Fruit fly (Drosophila melanogaster) whole organism, adult: ENCODE results near the gene CG42458.

ENCODE experiments used
- CG11617 ChIP-seq: fragments of 200-800 bp; sonication (Bioruptor generic); optimal IDR thresholded peaks from 2 replicates; lab custom pipeline; 2017; ENCODE audit warnings: mild to moderate bottlenecking, missing biosample characterization, missing genetic modification reagents, missing genetic modification characterization
- CG12768 ChIP-seq: fragments of 200-800 bp; sonication (Bioruptor generic); optimal IDR thresholded peaks from 2 replicates; lab custom pipeline; 2017; ENCODE audit warnings: missing biosample characterization, missing genetic modification characterization, mild to moderate bottlenecking, moderate library complexity, missing genetic modification reagents
- CG14711 ChIP-seq: fragments of 200-800 bp; sonication (Bioruptor generic); optimal IDR thresholded peaks from 2 replicates; lab custom pipeline; 2018; ENCODE audit warnings: missing biosample characterization, mild to moderate bottlenecking, missing genetic modification characterization, moderate library complexity
- CG1620 ChIP-seq: fragments of 200-800 bp; sonication (Bioruptor generic); optimal IDR thresholded peaks from 2 replicates; lab custom pipeline; 2016; ENCODE audit warnings: missing biosample characterization, missing genetic modification characterization
- CG33017 ChIP-seq: fragments of 200-800 bp; sonication (Bioruptor generic); optimal IDR thresholded peaks from 2 replicates; lab custom pipeline; 2018; ENCODE audit warnings: missing biosample characterization, mild to moderate bottlenecking, missing genetic modification characterization, moderate library complexity
- CG5204 ChIP-seq: fragments of 200-800 bp; sonication (Bioruptor generic); optimal IDR thresholded peaks from 2 replicates; lab custom pipeline; 2016; ENCODE audit warnings: missing biosample characterization, missing genetic modification characterization
- CG7045 ChIP-seq: fragments of 200-800 bp; sonication (Bioruptor generic); optimal IDR thresholded peaks from 2 replicates; lab custom pipeline; 2017; ENCODE audit warnings: missing biosample characterization, mild to moderate bottlenecking, missing genetic modification characterization
- CG7101 ChIP-seq: fragments of 200-800 bp; sonication (Bioruptor generic); optimal IDR thresholded peaks from 2 replicates; lab custom pipeline; 2018; ENCODE audit warnings: missing biosample characterization, mild to moderate bottlenecking, missing genetic modification characterization, moderate library complexity
- Clk ChIP-seq: fragments of 200-800 bp; sonication (Bioruptor generic); optimal IDR thresholded peaks from 2 replicates; lab custom pipeline; 2017; ENCODE audit warnings: missing biosample characterization, missing genetic modification characterization
- Crg-1 ChIP-seq: fragments of 200-800 bp; sonication (Bioruptor generic); optimal IDR thresholded peaks from 2 replicates; lab custom pipeline; 2016; ENCODE audit warnings: missing biosample characterization, missing genetic modification characterization
- Hr96 ChIP-seq: fragments of 200-800 bp; sonication (Bioruptor generic); optimal IDR thresholded peaks from 2 replicates; lab custom pipeline; 2016; ENCODE audit warnings: missing biosample characterization, missing genetic modification characterization
- Mnt ChIP-seq: fragments of 200-800 bp; sonication (Bioruptor generic); optimal IDR thresholded peaks from 2 replicates; lab custom pipeline; 2016; ENCODE audit warnings: missing biosample characterization, mild to moderate bottlenecking, missing genetic modification characterization
- bab1 ChIP-seq: fragments of 200-800 bp; sonication (Bioruptor generic); optimal IDR thresholded peaks from 3 replicates; lab custom pipeline; 2019; ENCODE audit warnings: missing biosample characterization, mild to moderate bottlenecking, missing genetic modification characterization, moderate library complexity
- cic ChIP-seq: fragments of 200-800 bp; sonication (Bioruptor generic); optimal IDR thresholded peaks from 2 replicates; lab custom pipeline; 2017; ENCODE audit warnings: missing biosample characterization, mild to moderate bottlenecking, missing genetic modification characterization, moderate library complexity
- cnc ChIP-seq, 2 experiments: fragments of >200 bp; optimal IDR thresholded peaks; 2 replicates each; lab custom pipeline; 2017
- kay ChIP-seq: fragments of 200-800 bp; sonication (Bioruptor generic); peaks from one replicate; lab custom pipeline; 2016; ENCODE audit warnings: missing biosample characterization, missing genetic modification characterization, borderline replicate concordance
- ovo ChIP-seq: fragments of 200-800 bp; sonication (Bioruptor generic); optimal IDR thresholded peaks from 2 replicates; lab custom pipeline; 2016; ENCODE audit warnings: missing biosample characterization, missing genetic modification characterization
- pad ChIP-seq: fragments of 200-800 bp; sonication (Bioruptor generic); optimal IDR thresholded peaks from 3 replicates; lab custom pipeline; 2017; ENCODE audit warnings: missing biosample characterization, missing genetic modification characterization, mild to moderate bottlenecking, moderate library complexity, missing genetic modification reagents
- tj ChIP-seq: fragments of 200-800 bp; sonication (Bioruptor generic); optimal IDR thresholded peaks from 3 replicates; lab custom pipeline; 2017; ENCODE audit warnings: missing biosample characterization, mild to moderate bottlenecking, missing genetic modification characterization, moderate library complexity
- toe ChIP-seq: fragments of 200-800 bp; sonication (Bioruptor generic); optimal IDR thresholded peaks from 2 replicates; lab custom pipeline; 2016; ENCODE audit warnings: missing biosample characterization, missing genetic modification characterization

CG42458 gene

dm6 chr3L:7439305-7439704 lies 15.7 kb downstream of the CG42458 start, which contains the start of gene sphinx1:
sphinx1 (minus strand) TSS chr3L:7439405.
- TF ChIP-seq CG1620 (GFP tag; lab: Kevin White, UChicago), result no peak
- TF ChIP-seq Crg-1 (GFP tag; lab: Kevin White, UChicago), result no peak
- no peak for TF ChIP-seq CG12768 (GFP tag; lab: Kevin White, UChicago)
- no peak for TF ChIP-seq toe (GFP tag; lab: Kevin White, UChicago)
- no peak for TF ChIP-seq Hr96
- TF ChIP-seq CG7045, result no peak
- no peak for TF ChIP-seq CG5204
- no peak for TF ChIP-seq kay (GFP tag; lab: Kevin White, UChicago)
- TF ChIP-seq Mnt, result no peak
- no peak for TF ChIP-seq cic (GFP tag; lab: Kevin White, UChicago)
- no peak for TF ChIP-seq CG14711
- TF ChIP-seq bab1 (GFP tag; lab: Kevin White, UChicago), result no peak
- TF ChIP-seq CG7101 (tag; lab: Kevin White, UChicago), result no peak
- TF ChIP-seq pad (GFP tag; lab: Kevin White, UChicago), result no peak
- TF ChIP-seq CG11617 (GFP tag; lab: Kevin White, UChicago), result no peak
- TF ChIP-seq Clk (GFP tag; lab: Kevin White, UChicago), result no peak

- TF ChIP-seq CG5204 (no peak), CG12768 (GFP tag; lab: Kevin White, UChicago) (no peak), CG1620 (GFP tag; lab: Kevin White, UChicago) (no peak), pad (GFP tag; lab: Kevin White, UChicago) (no peak), CG14711 (no peak), Clk (GFP tag; lab: Kevin White, UChicago) (no peak), CG7101 (tag; lab: Kevin White, UChicago) (no peak), ovo (GFP tag; lab: Kevin White, UChicago) (no peak), kay (GFP tag; lab: Kevin White, UChicago) (no peak), Crg-1 (GFP tag; lab: Kevin White, UChicago) (no peak), Mnt (no peak), CG33017 (tag; lab: Kevin White, UChicago) (no peak), Hr96 (no peak), cnc (optimal IDR thresholded peaks at IDR 0.05; lab: Kevin White, UChicago) (no peak), toe (GFP tag; lab: Kevin White, UChicago) (no peak)
Observed at dm6 chr3L:7440633-7441032, 17.0 kb downstream of the CG42458 start, which contains the start of gene sphinx2. sphinx2 (minus strand) TSS chr3L:7440733.

dm6 chr3L:7449097-7449496 lies 25.5 kb downstream of the CG42458 start:
- TF ChIP-seq CG7045 (no peak), CG1620 (GFP tag; lab: Kevin White, UChicago) (no peak), CG14711 (no peak), pad (GFP tag; lab: Kevin White, UChicago) (no peak), Clk (GFP tag; lab: Kevin White, UChicago) (no peak), toe (GFP tag; lab: Kevin White, UChicago) (no peak), CG7101 (tag; lab: Kevin White, UChicago) (no peak), CG33017 (tag; lab: Kevin White, UChicago) (no peak), CG12768 (GFP tag; lab: Kevin White, UChicago) (no peak), kay (GFP tag; lab: Kevin White, UChicago) (no peak), CG5204 (no peak)

dm6 chr3L:7450553-7450952 lies 26.9 kb downstream of the CG42458 start, which contains the start of gene CG33278:
CG33278 (plus strand) TSS chr3L:7450853.
- no peak for TF ChIP-seq CG7045
- no peak for TF ChIP-seq cic (GFP tag; lab: Kevin White, UChicago)
- no peak for TF ChIP-seq CG14711
- no peak for TF ChIP-seq Mnt
- TF ChIP-seq Crg-1 (GFP tag; lab: Kevin White, UChicago), result no peak
- TF ChIP-seq cnc (optimal IDR thresholded peaks at IDR 0.05; lab: Kevin White, UChicago), result no peak
- TF ChIP-seq pad (GFP tag; lab: Kevin White, UChicago), result no peak
- TF ChIP-seq tj (GFP tag; lab: Kevin White, UChicago), result no peak
- TF ChIP-seq bab1 (GFP tag; lab: Kevin White, UChicago), result no peak

dm6 chr3L:7455849-7456248 lies 32.2 kb downstream of the CG42458 start, which contains the start of gene ppk26:
ppk26 (plus strand) TSS chr3L:7456149.
- TF ChIP-seq ovo (GFP tag; lab: Kevin White, UChicago) (no peak), CG14711 (no peak), CG12768 (GFP tag; lab: Kevin White, UChicago) (no peak), CG33017 (tag; lab: Kevin White, UChicago) (no peak), bab1 (GFP tag; lab: Kevin White, UChicago) (no peak), Mnt (no peak), Crg-1 (GFP tag; lab: Kevin White, UChicago) (no peak), CG7045 (no peak), toe (GFP tag; lab: Kevin White, UChicago) (no peak), CG11617 (GFP tag; lab: Kevin White, UChicago) (no peak), CG1620 (GFP tag; lab: Kevin White, UChicago) (no peak)

- no peak for TF ChIP-seq Clk (GFP tag; lab: Kevin White, UChicago)
- no peak for TF ChIP-seq CG33017 (tag; lab: Kevin White, UChicago)
- no peak for TF ChIP-seq CG5204
- no peak for TF ChIP-seq cnc (optimal IDR thresholded peaks at IDR 0.05; lab: Kevin White, UChicago)
- TF ChIP-seq CG12768 (GFP tag; lab: Kevin White, UChicago), result no peak
- no peak for TF ChIP-seq cic (GFP tag; lab: Kevin White, UChicago)
- no peak for TF ChIP-seq Mnt
- no peak for TF ChIP-seq pad (GFP tag; lab: Kevin White, UChicago)
- TF ChIP-seq Hr96, result no peak
- TF ChIP-seq toe (GFP tag; lab: Kevin White, UChicago), result no peak
- TF ChIP-seq CG7101 (tag; lab: Kevin White, UChicago), result no peak
- no peak for TF ChIP-seq CG7045
- TF ChIP-seq ovo (GFP tag; lab: Kevin White, UChicago), result no peak
- no peak for TF ChIP-seq kay (GFP tag; lab: Kevin White, UChicago)
- TF ChIP-seq Crg-1 (GFP tag; lab: Kevin White, UChicago), result no peak
- no peak for TF ChIP-seq CG14711
- TF ChIP-seq bab1 (GFP tag; lab: Kevin White, UChicago), result no peak
- TF ChIP-seq CG1620 (GFP tag; lab: Kevin White, UChicago), result no peak
- TF ChIP-seq CG11617 (GFP tag; lab: Kevin White, UChicago), result no peak
Observed at dm6 chr3L:7465209-7465608, 41.6 kb downstream of the CG42458 start, which contains the start of the genes CG42660, CG42661 and Tsp66A. CG42660 (plus strand) TSS chr3L:7465509. CG42661 (plus strand) TSS chr3L:7465509. Tsp66A (plus strand) TSS chr3L:7465509.
